Worm (Caenorhabditis elegans): ENCODE measurements around the gene acp-5.

acp-5 gene

DNA sequence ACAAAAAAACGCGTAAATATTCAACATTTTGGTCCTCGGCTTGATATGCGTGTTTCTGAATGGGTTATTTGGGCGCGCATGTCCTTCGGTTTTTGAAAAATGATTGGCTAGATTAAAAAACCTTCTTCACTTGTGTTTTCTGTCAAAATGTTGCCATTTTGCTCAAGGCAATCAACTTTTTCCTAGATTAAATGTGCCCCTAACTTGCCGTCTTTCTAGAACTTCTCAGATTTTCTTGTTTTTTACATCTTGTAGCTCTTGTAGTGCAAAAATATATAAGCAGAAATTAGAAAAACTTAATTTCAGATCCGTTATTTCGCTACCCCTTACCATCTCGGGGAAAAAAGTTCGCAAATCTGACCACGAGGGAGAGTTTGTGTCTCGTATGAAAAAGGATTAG is 7.4 kb upstream of the acp-5 start, which contains the start of gene hbl-1:
hbl-1 (plus strand) TSS at position 301 of the 400 bp plus-strand sequence.
- TF ChIP-seq Y75B8A.6 (GFP tag; IDR thresholded peaks at IDR 0.05): no peak
- TF ChIP-seq ceh-32 (tag; optimal IDR thresholded peaks at IDR 0.05; ENCODE audit: poor library complexity): no peak

DNA sequence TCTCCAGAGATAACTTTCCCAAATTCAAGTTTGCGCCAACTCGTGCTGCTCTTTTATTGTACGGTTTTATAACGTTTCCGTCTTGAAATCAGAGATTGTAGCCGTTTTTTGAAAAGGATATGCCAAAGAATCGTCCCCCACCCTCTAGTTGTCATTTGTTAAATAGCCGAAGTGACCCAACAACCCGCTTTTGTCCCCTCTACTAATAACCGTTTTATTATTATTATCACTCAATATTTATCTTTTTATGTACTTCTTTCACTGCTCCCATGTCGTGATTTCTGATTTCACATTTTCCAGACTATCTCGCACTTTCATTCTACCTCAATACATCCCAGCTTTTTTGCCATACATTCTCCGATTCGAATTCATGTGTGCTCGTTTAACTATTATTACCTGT is 2.3 kb upstream of the acp-5 start:
- TF ChIP-seq lin-29 (GFP tag; IDR thresholded peaks at IDR 0.05) (no peak), unc-62 (GFP tag; optimal IDR thresholded peaks at IDR 0.05 in 1 of 2) (peak in 1 of 2 experiments; percentile 77), unc-62 (tag; optimal IDR thresholded peaks at IDR 0.05) (no peak), lin-1 (GFP tag; IDR thresholded peaks at IDR 0.05) (no peak), pha-4 (GFP tag; IDR thresholded peaks at IDR 0.05) (no peak), pha-4 (tag; optimal IDR thresholded peaks at IDR 0.05) (no peak)

DNA sequence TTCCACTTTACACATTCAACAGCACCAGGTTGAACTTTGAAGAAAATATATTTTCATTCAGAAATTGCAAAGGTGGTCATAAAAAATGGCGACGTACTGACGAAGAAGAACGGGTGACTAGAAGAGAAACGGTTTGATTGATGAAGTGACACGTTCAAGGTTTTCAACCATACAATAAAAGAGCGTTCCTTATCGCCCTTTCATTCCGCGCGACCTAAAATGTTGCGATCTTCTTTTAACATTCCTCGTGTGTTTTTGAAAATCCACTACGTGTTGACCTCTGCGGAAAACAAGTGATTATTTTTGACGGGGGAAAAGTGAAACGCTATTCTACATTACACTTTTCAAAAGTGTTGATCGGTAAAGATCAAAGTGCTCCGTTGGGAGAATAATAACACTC is 1.1 kb upstream of the acp-5 start:
- TF ChIP-seq spr-3 (GFP tag; optimal IDR thresholded peaks at IDR 0.05) (no peak), lsy-2 (tag; optimal IDR thresholded peaks at IDR 0.05) (peak in 1 of 2 experiments; percentile 18), hlh-11 (tag; optimal IDR thresholded peaks at IDR 0.05) (peak; percentile 30), nhr-111 (GFP tag; optimal IDR thresholded peaks at IDR 0.05) (no peak), nhr-25 (tag; optimal IDR thresholded peaks at IDR 0.05; ENCODE audit: borderline replicate concordance, insufficient read depth) (peak; percentile 84), ceh-62 (tag; optimal IDR thresholded peaks at IDR 0.05) (no peak), zfp-3 (GFP tag; conservative IDR thresholded peaks at IDR 0.05) (no peak), R02D3.7 (tag; optimal IDR thresholded peaks at IDR 0.05) (no peak), set-16 (GFP tag; IDR thresholded peaks at IDR 0.05) (no peak), F10B5.3 (tag; optimal IDR thresholded peaks at IDR 0.05) (no peak), egl-27 (tag; optimal IDR thresholded peaks at IDR 0.05) (no peak), daf-12 (tag; optimal IDR thresholded peaks at IDR 0.05) (no peak), ceh-28 (tag; optimal IDR thresholded peaks at IDR 0.05) (no peak), unc-39 (tag; optimal IDR thresholded peaks at IDR 0.05) (no peak), pha-4 (GFP tag; IDR thresholded peaks at IDR 0.05) (no peak), pha-4 (tag; optimal IDR thresholded peaks at IDR 0.05) (no peak), daf-16 (GFP tag; optimal IDR thresholded peaks at IDR 0.05) (peak in 1 of 2 experiments; percentile 80), daf-16 (tag; optimal IDR thresholded peaks at IDR 0.05) (no peak), hmg-1.1 (GFP tag; IDR thresholded peaks at IDR 0.05) (no peak), unc-62 (GFP tag; optimal IDR thresholded peaks at IDR 0.05 in 1 of 2) (peak in 1 of 2 experiments; percentile 100), unc-62 (tag; optimal IDR thresholded peaks at IDR 0.05) (no peak), ZK546.5 (tag; optimal IDR thresholded peaks at IDR 0.05) (no peak), nhr-28 (tag; optimal IDR thresholded peaks at IDR 0.05) (peak; percentile 72), zip-2 (tag; optimal IDR thresholded peaks at IDR 0.05) (no peak), vab-7 (GFP tag; IDR thresholded peaks at IDR 0.05) (no peak), ceh-32 (tag; optimal IDR thresholded peaks at IDR 0.05; ENCODE audit: poor library complexity) (no peak), dpl-1 (GFP tag; optimal IDR thresholded peaks at IDR 0.05) (no peak), lin-15B (tag; optimal IDR thresholded peaks at IDR 0.05) (no peak), dmd-8 (GFP tag; IDR thresholded peaks at IDR 0.05) (no peak), skn-1 (tag; optimal IDR thresholded peaks at IDR 0.05) (no peak), Y75B8A.6 (GFP tag; IDR thresholded peaks at IDR 0.05) (no peak), lin-38 (GFP tag; IDR thresholded peaks at IDR 0.05) (no peak), Y48G9A.11 (GFP tag; IDR thresholded peaks at IDR 0.05) (no peak), attf-4 (tag; optimal IDR thresholded peaks at IDR 0.05) (no peak), zfp-2 (tag; optimal IDR thresholded peaks at IDR 0.05) (no peak), mep-1 (tag; optimal IDR thresholded peaks at IDR 0.05) (peak; percentile 28), nhr-77 (tag; optimal IDR thresholded peaks at IDR 0.05) (no peak), zip-11 (GFP tag; IDR thresholded peaks at IDR 0.05) (no peak), cey-2 (tag; optimal IDR thresholded peaks at IDR 0.05; ENCODE audit: borderline replicate concordance, insufficient read depth) (no peak), lim-7 (GFP tag; IDR thresholded peaks at IDR 0.05) (no peak), F37D6.2 (tag; optimal IDR thresholded peaks at IDR 0.05) (no peak), ama-1 (optimal IDR thresholded peaks at IDR 0.05) (no peak), aha-1 (tag) (peak; percentile 83), ceh-20 (GFP tag; IDR thresholded peaks at IDR 0.05) (no peak), nhr-41 (GFP tag; IDR thresholded peaks at IDR 0.05) (no peak), mxl-3 (GFP tag; optimal IDR thresholded peaks at IDR 0.05) (peak; percentile 54)

Data from whole organism, L4 larva.